Fruit fly (Drosophila melanogaster): ENCODE measurements around the gene LManV.

LManV gene

DNA sequence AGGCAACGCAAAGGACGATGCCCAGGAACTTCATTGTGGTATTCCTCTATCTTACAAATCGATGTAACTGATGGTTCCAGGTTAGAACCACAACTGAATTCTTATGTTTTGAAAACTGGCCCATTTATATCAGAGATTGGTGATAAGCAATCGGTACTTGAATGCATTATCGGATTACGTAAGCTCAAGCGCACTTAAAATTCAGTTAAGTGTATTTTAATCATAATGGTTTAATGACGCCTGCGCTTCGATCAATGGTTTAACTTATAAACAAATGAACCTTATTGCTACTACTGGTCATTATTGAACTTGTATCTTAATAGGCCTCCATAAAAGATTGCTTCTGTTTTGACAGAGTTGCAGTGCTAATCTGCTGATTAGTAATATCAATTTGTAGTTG lies at the start of gene LManV:
Gene LManV (minus strand): TSS at position 101 of the 400 bp plus-strand sequence.
- TF ChIP-seq noc (tag; optimal IDR thresholded peaks at IDR 0.05), result no peak

dm6 chr2L:8825222-8825869 lies 49.3 kb upstream of the LManV start, which contains the start of gene SoxN:
SoxN (plus strand) TSS chr2L:8825645.
- TF ChIP-seq noc (tag; optimal IDR thresholded peaks at IDR 0.05), result no peak

dm6 chr2L:8820539-8820938 lies 44.5 kb upstream of the LManV start:
- no peak for TF ChIP-seq noc (tag; optimal IDR thresholded peaks at IDR 0.05)

DNA sequence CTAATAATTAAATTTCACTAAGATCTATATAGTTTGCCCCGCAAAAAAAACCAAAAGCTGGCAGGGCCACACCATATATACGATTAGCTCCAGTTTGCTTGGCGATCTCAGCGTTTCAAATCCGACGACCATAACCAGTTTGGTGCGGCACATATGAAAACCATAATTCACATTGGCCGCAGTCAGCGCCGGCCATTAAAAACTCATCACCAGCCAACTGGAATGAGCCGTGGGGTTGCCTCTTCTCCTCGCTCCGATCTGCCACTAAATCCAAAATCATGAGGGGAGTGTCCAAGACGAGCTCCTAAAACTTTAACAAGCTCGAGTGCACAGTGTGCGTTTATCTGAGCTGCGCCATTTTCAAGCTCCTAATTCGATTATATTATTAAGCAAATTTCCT lies 41.3 kb upstream of the LManV start:
- TF ChIP-seq noc (tag; optimal IDR thresholded peaks at IDR 0.05), result no peak

DNA sequence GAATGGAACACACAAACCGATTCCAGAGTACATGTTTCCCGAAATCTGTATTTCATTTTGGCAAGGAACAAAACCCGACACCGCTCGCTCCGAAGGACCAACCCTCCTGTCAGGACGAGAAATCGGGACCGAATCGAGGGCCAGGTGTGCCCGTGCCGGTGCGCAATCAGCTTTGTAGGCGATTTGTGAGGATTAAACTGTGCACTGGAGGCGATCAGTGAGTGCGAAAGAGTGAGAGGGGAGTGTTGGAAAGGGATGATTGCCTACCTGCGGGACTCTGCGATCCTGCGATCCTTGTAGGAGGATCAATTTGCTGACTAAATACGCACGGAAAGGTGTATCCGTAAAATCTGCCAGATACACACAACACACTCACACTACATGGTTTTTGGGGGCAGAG lies 33.7 kb upstream of the LManV start:
- TF ChIP-seq noc (tag; optimal IDR thresholded peaks at IDR 0.05), result no peak

dm6 chr2L:8804128-8804527 lies 28.1 kb upstream of the LManV start:
- no peak for TF ChIP-seq noc (tag; optimal IDR thresholded peaks at IDR 0.05)

DNA sequence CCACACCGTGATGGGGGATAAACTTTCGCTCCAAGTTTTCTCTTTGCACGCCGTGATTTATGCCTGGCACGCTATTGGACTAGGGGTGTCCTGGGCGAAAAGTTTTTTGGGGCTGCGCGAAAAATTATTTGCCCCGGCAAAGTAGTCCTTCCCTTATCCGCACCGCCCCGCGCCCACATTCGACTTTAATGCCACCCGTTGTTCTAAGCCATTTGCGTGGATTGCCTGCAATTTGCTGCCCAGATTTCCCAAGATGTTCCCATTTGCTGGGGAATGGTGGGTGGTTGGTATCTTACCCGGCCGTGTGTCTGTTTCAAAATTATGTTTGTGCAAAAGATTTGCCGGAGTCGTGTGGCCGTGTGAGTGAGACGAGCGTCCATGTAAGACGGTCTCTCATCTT lies 22.9 kb upstream of the LManV start:
- no peak for TF ChIP-seq noc (tag; optimal IDR thresholded peaks at IDR 0.05)

dm6 chr2L:8794151-8794550 lies 18.1 kb upstream of the LManV start:
- TF ChIP-seq noc (tag; optimal IDR thresholded peaks at IDR 0.05), result no peak

dm6 chr2L:8791703-8792102 lies 15.6 kb upstream of the LManV start:
- TF ChIP-seq noc (tag; optimal IDR thresholded peaks at IDR 0.05), result no peak

DNA sequence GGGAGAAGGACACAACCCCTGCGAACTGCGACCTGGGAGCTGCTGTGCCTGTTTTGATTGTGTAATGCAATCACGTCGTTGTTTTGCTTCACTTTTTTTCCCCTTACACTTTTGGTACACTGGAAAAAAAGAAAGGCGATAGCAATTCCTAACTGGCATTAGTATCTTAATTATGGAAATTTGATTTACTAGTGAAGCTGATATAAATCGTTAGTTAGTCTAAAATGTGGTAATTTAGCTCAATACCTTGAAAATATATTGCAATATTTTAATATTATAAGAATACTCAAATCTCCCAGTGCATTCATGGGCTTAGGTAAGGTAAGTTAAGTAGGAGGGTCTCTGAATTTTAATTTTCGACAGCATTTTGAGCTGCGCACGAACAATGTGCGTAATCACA lies 11.5 kb upstream of the LManV start:
- TF ChIP-seq noc (tag; optimal IDR thresholded peaks at IDR 0.05), result no peak

- TF ChIP-seq noc (tag; optimal IDR thresholded peaks at IDR 0.05), result no peak
Observed at dm6 chr2L:8784731-8785130, 8.7 kb upstream of the LManV start.

DNA sequence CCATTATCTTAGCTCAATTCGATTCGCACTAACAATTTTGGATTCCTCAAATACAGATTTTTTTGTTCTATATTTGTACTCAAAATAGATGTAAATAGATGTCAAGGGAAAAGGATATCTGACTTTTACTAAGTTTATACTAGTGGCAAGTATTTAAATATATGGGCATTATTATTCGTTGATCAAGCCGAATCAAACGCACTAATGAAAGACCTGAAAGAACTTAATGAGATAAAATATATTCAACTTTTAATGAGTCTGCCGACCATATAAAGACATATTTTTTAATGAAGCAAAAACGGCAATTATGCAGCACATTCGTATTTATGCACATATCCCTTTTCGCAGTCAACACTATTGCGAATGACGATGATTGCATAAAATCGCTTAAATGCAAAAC lies 6.3 kb upstream of the LManV start, which contains the start of gene CG42710:
Gene CG42710 (minus strand): TSS at position 101 of the 400 bp plus-strand sequence.
- TF ChIP-seq noc (tag; optimal IDR thresholded peaks at IDR 0.05), result no peak

- TF ChIP-seq noc (tag; optimal IDR thresholded peaks at IDR 0.05), result no peak
Observed at dm6 chr2L:8781152-8781551, 5.1 kb upstream of the LManV start, which contains the start of gene LManVI. LManVI (minus strand) TSS chr2L:8781252.

DNA sequence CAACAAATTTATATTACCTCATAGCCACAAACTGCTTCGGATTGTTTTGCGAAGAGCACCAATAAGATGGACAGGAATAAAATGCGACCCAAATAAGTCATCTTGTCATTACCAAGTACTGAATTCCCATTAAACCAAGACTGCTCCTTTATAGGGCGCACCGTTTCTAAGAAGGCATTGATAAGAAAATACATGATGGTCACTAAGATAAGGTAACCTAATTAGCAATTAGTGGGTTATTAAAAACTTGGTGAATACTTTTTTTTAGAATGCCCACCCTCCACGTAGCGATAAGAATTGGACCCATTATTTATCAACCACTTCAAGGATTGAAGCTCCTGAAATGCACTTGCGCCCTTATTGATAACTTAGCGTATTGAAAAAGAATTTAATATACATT lies 3.8 kb downstream of the LManV start, which contains the start of gene LManIV:
Gene LManIV (minus strand): TSS at position 101 of the 400 bp plus-strand sequence.
- TF ChIP-seq noc (tag; optimal IDR thresholded peaks at IDR 0.05), result no peak

DNA sequence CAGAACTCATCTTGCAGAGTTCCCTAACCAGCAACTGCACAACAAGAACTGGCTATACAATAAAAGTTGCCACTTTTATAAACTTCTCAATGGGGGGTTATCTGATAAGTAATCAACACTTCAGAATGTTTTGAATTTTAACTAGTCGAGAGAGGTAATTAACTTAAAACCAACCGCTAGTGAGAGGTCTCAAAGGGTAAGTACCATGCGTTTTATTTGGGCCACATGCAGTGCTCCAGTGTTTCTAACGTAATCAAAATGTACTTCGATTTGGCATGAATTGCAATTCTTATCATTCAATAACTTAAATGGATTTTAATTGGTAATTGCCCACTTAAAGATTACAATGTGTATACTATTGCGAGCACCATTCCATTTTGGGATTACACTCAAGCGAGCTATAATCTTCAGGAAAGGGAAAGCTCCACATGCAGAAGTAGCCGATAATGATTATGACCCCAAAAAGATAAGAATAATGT lies 7.4 kb downstream of the LManV start, which contains the start of gene LManIII:
Gene LManIII (minus strand): TSS at position 51 of the 479 bp plus-strand sequence.
- TF ChIP-seq noc (tag; optimal IDR thresholded peaks at IDR 0.05), result no peak

- no peak for TF ChIP-seq noc (tag; optimal IDR thresholded peaks at IDR 0.05)
Observed at dm6 chr2L:8762833-8763232, 13.2 kb downstream of the LManV start.

DNA sequence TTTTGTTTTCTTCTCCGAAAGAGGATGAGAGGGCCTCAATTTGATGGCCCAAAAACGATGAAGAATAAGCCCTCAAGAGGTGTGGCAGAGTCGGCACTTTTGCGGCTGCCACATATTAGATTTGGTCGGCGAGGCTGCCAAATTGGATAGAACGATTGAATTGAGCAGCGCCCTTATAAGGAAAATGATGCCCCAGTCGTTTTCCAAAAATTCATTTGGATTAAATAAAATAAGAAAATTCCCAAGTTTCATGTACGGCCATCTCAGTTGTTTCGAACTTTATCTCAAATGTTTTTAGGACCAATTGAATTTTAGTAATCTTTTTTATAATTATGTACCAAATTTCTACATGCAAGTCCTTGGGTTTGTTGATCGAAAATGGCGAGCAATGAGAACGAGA lies 24.0 kb downstream of the LManV start, which contains the start of the genes CG45307 and CG12438:
Gene CG45307 (minus strand): TSS at position 101 of the 400 bp plus-strand sequence.
Gene CG12438 (plus strand): TSS at position 264 of the 400 bp plus-strand sequence.
- no peak for TF ChIP-seq noc (tag; optimal IDR thresholded peaks at IDR 0.05)

All from whole organism, larva.